Fruit fly (Drosophila melanogaster): ENCODE measurements around the gene CG5418.

The CG5418 gene

DNA sequence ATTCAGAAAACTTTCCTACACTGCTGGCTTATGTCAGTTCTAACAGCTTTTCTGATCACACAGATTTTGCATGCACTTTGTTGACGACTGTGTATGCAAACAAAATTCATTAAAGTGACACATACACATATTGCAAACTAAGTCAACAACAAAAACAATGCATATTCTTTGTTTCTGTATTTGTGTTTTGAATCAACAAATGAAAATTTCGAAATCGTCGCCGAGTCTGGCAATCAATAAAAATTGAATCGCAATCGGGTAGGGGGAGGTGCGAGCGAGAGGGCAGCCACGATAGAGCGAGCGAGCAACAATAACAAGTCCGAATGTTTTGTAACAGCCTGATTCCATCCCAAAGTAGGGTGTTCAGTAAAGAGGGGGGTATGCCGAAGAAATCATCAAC lies 10.0 kb upstream of the CG5418 start (continued):
- no peak for TF ChIP-seq CG14860 (GFP tag; IDR thresholded peaks at IDR 0.05; ENCODE audit: partially characterized antibody)
- no peak for TF ChIP-seq Hmx (GFP tag; optimal IDR thresholded peaks at IDR 0.05)
- TF ChIP-seq Sry-β (GFP tag; optimal IDR thresholded peaks at IDR 0.05) = no peak
- TF ChIP-seq NC2α (GFP tag; optimal IDR thresholded peaks at IDR 0.05) = no peak
- no peak for TF ChIP-seq NK7.1 (GFP tag; optimal IDR thresholded peaks at IDR 0.05)
- TF ChIP-seq Atf6 (GFP tag; IDR thresholded peaks at IDR 0.05) = no peak
- TF ChIP-seq CG10431 (GFP tag; optimal IDR thresholded peaks at IDR 0.05) = no peak
- TF ChIP-seq Xrp1 (GFP tag; IDR thresholded peaks at IDR 0.05) = peak; percentile 13
- TF ChIP-seq CG3163 (GFP tag; optimal IDR thresholded peaks at IDR 0.05) = no peak
- TF ChIP-seq pho (GFP tag; optimal IDR thresholded peaks at IDR 0.05) = no peak
- no peak for TF ChIP-seq grn (GFP tag; optimal IDR thresholded peaks at IDR 0.05)
- no peak for TF ChIP-seq Fer2 (tag; optimal IDR thresholded peaks at IDR 0.05)
- no peak for TF ChIP-seq nerfin-2 (GFP tag; IDR thresholded peaks at IDR 0.05; ENCODE audit: partially characterized antibody)
- TF ChIP-seq bowl (GFP tag; IDR thresholded peaks at IDR 0.05) = no peak
- peak; percentile 1 for TF ChIP-seq Hey (tag; optimal IDR thresholded peaks at IDR 0.05)
- TF ChIP-seq CG10274 (GFP tag; optimal IDR thresholded peaks at IDR 0.05) = no peak
- no peak for TF ChIP-seq TFAM (GFP tag; optimal IDR thresholded peaks at IDR 0.05)
- TF ChIP-seq disco-r (GFP tag; optimal IDR thresholded peaks at IDR 0.05) = no peak
- TF ChIP-seq gt (GFP tag; IDR thresholded peaks at IDR 0.05) = no peak
- TF ChIP-seq fd64A (GFP tag; optimal IDR thresholded peaks at IDR 0.05) = peak; percentile 63
- TF ChIP-seq H15 (GFP tag; IDR thresholded peaks at IDR 0.05) = no peak
- TF ChIP-seq CG12744 (GFP tag; optimal IDR thresholded peaks at IDR 0.05) = no peak
- TF ChIP-seq dmrt99B (tag; optimal IDR thresholded peaks at IDR 0.05) = no peak
- TF ChIP-seq CG4424 (GFP tag; optimal IDR thresholded peaks at IDR 0.05) = no peak
- TF ChIP-seq Vsx1 (GFP tag; optimal IDR thresholded peaks at IDR 0.05) = peak; percentile 35
- peak; percentile 58 for TF ChIP-seq CG2678 (tag; optimal IDR thresholded peaks at IDR 0.05)
- no peak for TF ChIP-seq twi (tag; optimal IDR thresholded peaks at IDR 0.05)
- peak; percentile 67 for TF ChIP-seq CG10543 (GFP tag; optimal IDR thresholded peaks at IDR 0.05)
- no peak for TF ChIP-seq Lim3 (GFP tag; IDR thresholded peaks at IDR 0.05)
- no peak for TF ChIP-seq Awh (GFP tag; IDR thresholded peaks at IDR 0.05)
- no peak for TF ChIP-seq row (GFP tag; IDR thresholded peaks at IDR 0.05)
- TF ChIP-seq Stat92E (GFP tag; optimal IDR thresholded peaks at IDR 0.05) = no peak
- no peak for TF ChIP-seq cad (GFP tag; optimal IDR thresholded peaks at IDR 0.05)
- TF ChIP-seq Asciz (GFP tag; optimal IDR thresholded peaks at IDR 0.05) = peak; percentile 69
- TF ChIP-seq HmgZ (tag; optimal IDR thresholded peaks at IDR 0.05) = no peak
- TF ChIP-seq fru (optimal IDR thresholded peaks at IDR 0.05) = no peak
- no peak for TF ChIP-seq HLHmδ (GFP tag; optimal IDR thresholded peaks at IDR 0.05)
- TF ChIP-seq Dbx (GFP tag; IDR thresholded peaks at IDR 0.05) = no peak
- TF ChIP-seq Deaf1 (tag; optimal IDR thresholded peaks at IDR 0.05) = no peak
- TF ChIP-seq btn (GFP tag; optimal IDR thresholded peaks at IDR 0.05) = no peak
- TF ChIP-seq Ada2b (GFP tag; IDR thresholded peaks at IDR 0.05) = no peak
- TF ChIP-seq chm (GFP tag; IDR thresholded peaks at IDR 0.05) = no peak
- peak; percentile 2 for TF ChIP-seq schlank (tag; optimal IDR thresholded peaks at IDR 0.05)
- peak; percentile 40 for TF ChIP-seq CG4328 (GFP tag; optimal IDR thresholded peaks at IDR 0.05)
- TF ChIP-seq ci (GFP tag; IDR thresholded peaks at IDR 0.05) = peak; percentile 32; the same call in 1 of the 3 replicates
- TF ChIP-seq Nf-YC (tag; optimal IDR thresholded peaks at IDR 0.05) = no peak
- TF ChIP-seq ftz-f1 (GFP tag; optimal IDR thresholded peaks at IDR 0.05) = no peak
- no peak for TF ChIP-seq CG31388 (GFP tag; optimal IDR thresholded peaks at IDR 0.05)
- peak; percentile 68 for TF ChIP-seq sens (GFP tag)
- TF ChIP-seq CG5245 (GFP tag; optimal IDR thresholded peaks at IDR 0.05) = no peak
- TF ChIP-seq CG2875 (GFP tag; optimal IDR thresholded peaks at IDR 0.05) = no peak
- TF ChIP-seq Tbp (GFP tag; optimal IDR thresholded peaks at IDR 0.05) = no peak
- no peak for TF ChIP-seq Dfd (GFP tag; optimal IDR thresholded peaks at IDR 0.05)
